Fruit fly (Drosophila melanogaster): ENCODE data around the gene Cyp4s3.

Gene Cyp4s3

dm6 chrX:15084580-15085138 is 31.7 kb downstream of the Cyp4s3 start, which contains the start of gene Cox17 (continued):
- TF ChIP-seq NC2β (GFP tag; optimal IDR thresholded peaks at IDR 0.05) (peak; percentile 43), Sox100B (GFP tag; optimal IDR thresholded peaks at IDR 0.05) (peak; percentile 90), stc (GFP tag; IDR thresholded peaks at IDR 0.05) (no peak), Elba2 (GFP tag; optimal IDR thresholded peaks at IDR 0.05) (no peak), Rx (GFP tag; IDR thresholded peaks at IDR 0.05) (0 out of 2 replicates have a peak, but pooled peaks have one; percentile 33), gfzf (GFP tag; optimal IDR thresholded peaks at IDR 0.05) (no peak), ftz-f1 (GFP tag; optimal IDR thresholded peaks at IDR 0.05) (peak; percentile 67), Dbx (GFP tag; IDR thresholded peaks at IDR 0.05) (peak; percentile 74; the same call in 2 of the 3 replicates), CG3281 (GFP tag; optimal IDR thresholded peaks at IDR 0.05) (peak; percentile 78), CG6272 (GFP tag; IDR thresholded peaks at IDR 0.05) (peak; percentile 71), CG7357 (GFP tag; IDR thresholded peaks at IDR 0.05) (peak; percentile 56; the same call in 2 of the 3 replicates), CG2120 (GFP tag; optimal IDR thresholded peaks at IDR 0.05) (peak; percentile 86), kay (GFP tag; optimal IDR thresholded peaks at IDR 0.05) (peak; percentile 62), HHEX (GFP tag; optimal IDR thresholded peaks at IDR 0.05) (peak; percentile 61), CG5953 (GFP tag; IDR thresholded peaks at IDR 0.05) (no peak), Lpt (GFP tag; optimal IDR thresholded peaks at IDR 0.05) (no peak), HmgD (GFP tag; optimal IDR thresholded peaks at IDR 0.05) (no peak), Dip2 (GFP tag; IDR thresholded peaks at IDR 0.05) (no peak), zf30C (GFP tag; optimal IDR thresholded peaks at IDR 0.05) (no peak), tgo (GFP tag; IDR thresholded peaks at IDR 0.05) (peak; percentile 65), CG11398 (GFP tag; optimal IDR thresholded peaks at IDR 0.05) (no peak), maf-S (GFP tag; optimal IDR thresholded peaks at IDR 0.05) (peak; percentile 20), CG12942 (GFP tag; optimal IDR thresholded peaks at IDR 0.05) (peak; percentile 72), CG33557 (GFP tag; optimal IDR thresholded peaks at IDR 0.05) (peak; percentile 76), odd (GFP tag; optimal IDR thresholded peaks at IDR 0.05) (peak; percentile 63), CG15601 (tag; optimal IDR thresholded peaks at IDR 0.05) (peak; percentile 76), NC2α (GFP tag; optimal IDR thresholded peaks at IDR 0.05) (no peak), Neu2 (GFP tag; optimal IDR thresholded peaks at IDR 0.05; ENCODE audit: borderline replicate concordance) (no peak), CrebB (tag; optimal IDR thresholded peaks at IDR 0.05) (peak; percentile 22), CG17912 (GFP tag; optimal IDR thresholded peaks at IDR 0.05) (no peak), Ets65A (GFP tag) (peak; percentile 96), CG15073 (GFP tag; optimal IDR thresholded peaks at IDR 0.05) (peak; percentile 18), onecut (GFP tag; IDR thresholded peaks at IDR 0.05) (peak; percentile 86), CG13296 (GFP tag; optimal IDR thresholded peaks at IDR 0.05) (peak; percentile 77), CG1529 (GFP tag; optimal IDR thresholded peaks at IDR 0.05) (peak; percentile 59), Poxn (GFP tag; IDR thresholded peaks at IDR 0.05) (peak; percentile 15; the same call in 1 of the 2 replicates), pnt (GFP tag; optimal IDR thresholded peaks at IDR 0.05) (peak; percentile 64), otp (GFP tag; IDR thresholded peaks at IDR 0.05) (no peak), CG1647 (GFP tag; optimal IDR thresholded peaks at IDR 0.05) (peak; percentile 63), zfh2 (GFP tag; optimal IDR thresholded peaks at IDR 0.05) (peak; percentile 86), sug (tag; optimal IDR thresholded peaks at IDR 0.05) (peak; percentile 84), dmrt11E (tag; optimal IDR thresholded peaks at IDR 0.05) (peak; percentile 81), lmd (GFP tag; IDR thresholded peaks at IDR 0.05) (peak; percentile 77), chinmo (GFP tag; IDR thresholded peaks at IDR 0.05; ENCODE audit: partially characterized antibody) (0 out of 4 replicates have a peak, but pooled peaks have one; percentile 67), CG30403 (GFP tag; optimal IDR thresholded peaks at IDR 0.05) (peak; percentile 93), lola (GFP tag; optimal IDR thresholded peaks at IDR 0.05) (peak in 1 of 3 experiments; percentile 86), CG42726 (GFP tag; IDR thresholded peaks at IDR 0.05; ENCODE audit: partially characterized antibody) (0 out of 2 replicates have a peak, but pooled peaks have one; percentile 25), B-H1 (GFP tag; IDR thresholded peaks at IDR 0.05) (peak; percentile 53; the same call in 2 of the 3 replicates), cad (GFP tag; optimal IDR thresholded peaks at IDR 0.05) (no peak), Asciz (GFP tag; optimal IDR thresholded peaks at IDR 0.05) (peak; percentile 65), CG13624 (GFP tag; optimal IDR thresholded peaks at IDR 0.05) (peak; percentile 55)

Data from whole organism, embryonic.